Fruit fly (Drosophila melanogaster) whole organism, embryonic: ENCODE results near the gene ppl.
A peak's percentile ranks its signal among the peaks of the same experiment; 100 is the strongest.

ENCODE experiments used
- Abd-B ChIP-seq: fragments of 200-800 bp; sonication (Bioruptor generic); optimal IDR thresholded peaks from 2 replicates; lab custom pipeline; 2018; ENCODE audit warnings: missing biosample characterization, mild to moderate bottlenecking, missing genetic modification characterization, moderate library complexity
- CG11398 ChIP-seq: fragments of 200-800 bp; sonication (Bioruptor generic); optimal IDR thresholded peaks from 2 replicates; lab custom pipeline; 2016; ENCODE audit warnings: missing biosample characterization, missing genetic modification characterization
- CG11560 ChIP-seq: fragments of 200-800 bp; sonication (Bioruptor generic); IDR thresholded peaks from 3 replicates; pipeline ENCODE4 v1.3.6; 2022; ENCODE audit warnings: missing biosample characterization, missing genetic modification characterization
- CG15269 ChIP-seq: fragments of 200-800 bp; sonication (Bioruptor generic); optimal IDR thresholded peaks from 2 replicates; lab custom pipeline; 2018; ENCODE audit warnings: missing biosample characterization, mild to moderate bottlenecking, missing genetic modification characterization, moderate library complexity
- CG17186 ChIP-seq: fragments of 200-800 bp; sonication (Bioruptor generic); optimal IDR thresholded peaks from 3 replicates; lab custom pipeline; 2017; ENCODE audit warnings: missing biosample characterization, missing genetic modification reagents, missing genetic modification characterization
- CG17912 ChIP-seq: fragments of 200-800 bp; sonication (Bioruptor generic); optimal IDR thresholded peaks from 2 replicates; lab custom pipeline; 2018; ENCODE audit warnings: missing biosample characterization, mild to moderate bottlenecking, missing genetic modification characterization
- CG18011 ChIP-seq: fragments of 200-800 bp; sonication (Bioruptor generic); optimal IDR thresholded peaks from 2 replicates; lab custom pipeline; 2017; ENCODE audit warnings: missing biosample characterization, missing genetic modification characterization, mild to moderate bottlenecking, moderate library complexity, missing genotype
- CG30431 ChIP-seq: fragments of 200-800 bp; sonication (Bioruptor generic); optimal IDR thresholded peaks from 2 replicates; lab custom pipeline; 2017; ENCODE audit warnings: missing biosample characterization, missing genetic modification characterization
- CG31441 ChIP-seq: fragments of 200-800 bp; sonication (Bioruptor generic); IDR thresholded peaks from 2 replicates; pipeline ENCODE4 v1.3.6; 2022; ENCODE audit warnings: missing biosample characterization, missing genetic modification characterization
- CG34422 ChIP-seq: fragments of 200-800 bp; sonication (Bioruptor generic); IDR thresholded peaks from 3 replicates; pipeline ENCODE4 v1.3.6; 2022; ENCODE audit warnings: missing biosample characterization, missing genetic modification characterization
- CG42726 ChIP-seq: fragments of 200-800 bp; sonication (Bioruptor generic); IDR thresholded peaks from 2 replicates; pipeline ENCODE4 v1.3.6; 2022; ENCODE audit warnings: missing biosample characterization, missing genetic modification characterization; ENCODE audit not compliant: partially characterized antibody
- CG5180 ChIP-seq: fragments of 200-800 bp; sonication (Bioruptor generic); optimal IDR thresholded peaks from 3 replicates; lab custom pipeline; 2017; ENCODE audit warnings: missing biosample characterization, missing genetic modification characterization, mild to moderate bottlenecking, moderate library complexity, missing genetic modification reagents
- CG6175 ChIP-seq: fragments of 200-800 bp; sonication (Bioruptor generic); IDR thresholded peaks from 3 replicates; pipeline ENCODE4 v1.3.6; 2022; ENCODE audit warnings: missing biosample characterization, missing genetic modification characterization
- CG8924 ChIP-seq: fragments of 200-800 bp; optimal IDR thresholded peaks from 3 replicates; lab custom pipeline; 2019; ENCODE audit warnings: missing biosample characterization, mild to moderate bottlenecking, missing genetic modification characterization, moderate library complexity
- CG9932 ChIP-seq: fragments of 200-800 bp; sonication (Bioruptor generic); IDR thresholded peaks from 2 replicates; pipeline ENCODE4 v1.3.6; 2022; ENCODE audit warnings: missing biosample characterization, missing genetic modification characterization
- CTCF ChIP-seq: fragments of 200-800 bp; sonication (Bioruptor generic); optimal IDR thresholded peaks from 2 replicates; lab custom pipeline; 2017; ENCODE audit warnings: missing biosample characterization, mild to moderate bottlenecking, missing genetic modification characterization, moderate library complexity
- Dbx ChIP-seq: fragments of 200-800 bp; sonication (Bioruptor generic); IDR thresholded peaks from 3 replicates; pipeline ENCODE4 v1.3.6; 2022; ENCODE audit warnings: missing biosample characterization, missing genetic modification characterization
- Elba2 ChIP-seq: fragments of 200-800 bp; sonication (Bioruptor generic); optimal IDR thresholded peaks from 3 replicates; lab custom pipeline; 2016; ENCODE audit warnings: missing biosample characterization, missing genetic modification characterization
- Fer2 ChIP-seq: fragments of 200-800 bp; sonication (Bioruptor generic); optimal IDR thresholded peaks from 2 replicates; lab custom pipeline; 2018; ENCODE audit warnings: missing biosample characterization, mild to moderate bottlenecking, missing genetic modification characterization, moderate library complexity
- HmgD ChIP-seq: fragments of 200-800 bp; sonication (Bioruptor generic); optimal IDR thresholded peaks from 3 replicates; lab custom pipeline; 2016; ENCODE audit warnings: missing biosample characterization, missing genetic modification characterization
- Mad ChIP-seq: fragments of 200-800 bp; sonication (Bioruptor generic); optimal IDR thresholded peaks from 2 replicates; lab custom pipeline; 2016; ENCODE audit warnings: missing biosample characterization, missing genetic modification characterization
- Med ChIP-seq: fragments of 200-800 bp; sonication (Bioruptor generic); peaks from one replicate; lab custom pipeline; 2016; ENCODE audit warnings: missing biosample characterization, missing genetic modification characterization, mild to moderate bottlenecking, inconsistent platforms, moderate library complexity
- NFAT ChIP-seq: fragments of 200-800 bp; sonication (Bioruptor generic); IDR thresholded peaks from 2 replicates; pipeline ENCODE4 v1.3.6; 2022; ENCODE audit warnings: missing biosample characterization, missing genetic modification characterization
- Scr ChIP-seq: fragments of 200-800 bp; sonication (Bioruptor generic); IDR thresholded peaks from 2 replicates; pipeline ENCODE4 v1.3.6; 2022; ENCODE audit warnings: missing biosample characterization, missing genetic modification characterization; ENCODE audit not compliant: partially characterized antibody
- btn ChIP-seq: fragments of 200-800 bp; sonication (Bioruptor generic); optimal IDR thresholded peaks from 2 replicates; lab custom pipeline; 2016; ENCODE audit warnings: missing biosample characterization, missing genetic modification characterization
- chinmo ChIP-seq: fragments of 200-800 bp; sonication (Bioruptor generic); IDR thresholded peaks from 4 replicates; pipeline ENCODE4 v1.3.6; 2022; ENCODE audit warnings: missing biosample characterization, missing genetic modification characterization; ENCODE audit not compliant: partially characterized antibody
- ci ChIP-seq: fragments of 200-800 bp; sonication (Bioruptor generic); IDR thresholded peaks from 3 replicates; pipeline ENCODE4 v1.3.6; 2022; ENCODE audit warnings: missing biosample characterization, missing genetic modification characterization
- cwo ChIP-seq: fragments of 200-800 bp; sonication (Bioruptor generic); optimal IDR thresholded peaks from 3 replicates; lab custom pipeline; 2017; ENCODE audit warnings: missing biosample characterization, missing genetic modification characterization, mild to moderate bottlenecking, moderate library complexity, missing genetic modification reagents
- dmrt99B ChIP-seq: fragments of 200-800 bp; sonication (Bioruptor generic); optimal IDR thresholded peaks from 2 replicates; lab custom pipeline; 2018; ENCODE audit warnings: missing biosample characterization, mild to moderate bottlenecking, missing genetic modification characterization, moderate library complexity
- en ChIP-seq: fragments of 200-800 bp; sonication (Bioruptor generic); optimal IDR thresholded peaks from 2 replicates; lab custom pipeline; 2016; ENCODE audit warnings: missing biosample characterization, missing genetic modification characterization
- exex ChIP-seq: fragments of 200-800 bp; sonication (Bioruptor generic); optimal IDR thresholded peaks from 4 replicates; lab custom pipeline; 2018; ENCODE audit warnings: missing biosample characterization, mild to moderate bottlenecking, missing genetic modification characterization, moderate library complexity
- eyg ChIP-seq: fragments of 200-800 bp; sonication (Bioruptor generic); optimal IDR thresholded peaks from 3 replicates; lab custom pipeline; 2016; ENCODE audit warnings: missing biosample characterization, missing genetic modification characterization
- grau ChIP-seq: fragments of 200-800 bp; optimal IDR thresholded peaks from 3 replicates; lab custom pipeline; 2019; ENCODE audit warnings: missing biosample characterization, mild to moderate bottlenecking, missing genetic modification characterization, moderate library complexity
- grn ChIP-seq: fragments of 200-800 bp; sonication (Bioruptor generic); optimal IDR thresholded peaks from 3 replicates; lab custom pipeline; 2017; ENCODE audit warnings: missing biosample characterization, missing genetic modification characterization
- insv ChIP-seq, 2 experiments: fragments of 200-800 bp; sonication (Bioruptor generic); optimal IDR thresholded peaks; 3 replicates each; lab custom pipeline; 2016 to 2018; ENCODE audit warnings: missing biosample characterization in 2 of 2, missing genetic modification characterization in 2 of 2
- lov ChIP-seq, 2 experiments: fragments of 200-800 bp in 1 of 2; fragments of >200 bp in 1 of 2; sonication (Bioruptor generic) in 1 of 2; IDR thresholded peaks in 1 of 2; optimal IDR thresholded peaks in 1 of 2; 2 replicates in 1 of 2; 3 replicates in 1 of 2; pipeline versions ENCODE4 v1.3.6 to Lab custom; 2017 to 2022; ENCODE audit warnings: missing biosample characterization in 1 of 2, missing genetic modification characterization in 1 of 2
- nau ChIP-seq: fragments of 200-800 bp; sonication (Bioruptor generic); optimal IDR thresholded peaks from 3 replicates; lab custom pipeline; 2017; ENCODE audit warnings: missing biosample characterization, mild to moderate bottlenecking, missing genetic modification characterization, missing genetic modification reagents
- nerfin-1 ChIP-seq: fragments of 200-800 bp; sonication (Bioruptor generic); optimal IDR thresholded peaks from 3 replicates; lab custom pipeline; 2019; ENCODE audit warnings: missing biosample characterization, mild to moderate bottlenecking, missing genetic modification characterization, moderate library complexity
- repo ChIP-seq: fragments of 200-800 bp; sonication (Bioruptor generic); optimal IDR thresholded peaks from 2 replicates; lab custom pipeline; 2016; ENCODE audit warnings: missing biosample characterization, missing genetic modification characterization
- seq ChIP-seq: fragments of 200-800 bp; sonication (Bioruptor generic); IDR thresholded peaks from 2 replicates; pipeline ENCODE4 v1.3.6; 2022; ENCODE audit warnings: missing biosample characterization, missing genetic modification characterization
- sr ChIP-seq: fragments of 200-800 bp; sonication (Bioruptor generic); IDR thresholded peaks from 3 replicates; pipeline ENCODE4 v1.3.6; 2022; ENCODE audit warnings: missing biosample characterization, missing genetic modification characterization
- sug ChIP-seq: fragments of 200-800 bp; optimal IDR thresholded peaks from 2 replicates; lab custom pipeline; 2019; ENCODE audit warnings: missing biosample characterization, mild to moderate bottlenecking, missing genetic modification characterization, moderate library complexity
- trh ChIP-seq: fragments of 200-800 bp; sonication (Bioruptor generic); optimal IDR thresholded peaks from 2 replicates; lab custom pipeline; 2016; ENCODE audit warnings: missing biosample characterization, missing genetic modification characterization
- unc-4 ChIP-seq: fragments of 200-800 bp; sonication (Bioruptor generic); IDR thresholded peaks from 2 replicates; pipeline ENCODE4 v1.3.6; 2022; ENCODE audit warnings: missing biosample characterization, missing genetic modification characterization; ENCODE audit not compliant: partially characterized antibody
- unpg ChIP-seq: fragments of 200-800 bp; sonication (Bioruptor generic); optimal IDR thresholded peaks from 3 replicates; lab custom pipeline; 2018; ENCODE audit warnings: missing biosample characterization, mild to moderate bottlenecking, missing genetic modification characterization, moderate library complexity
- vnd ChIP-seq: fragments of 200-800 bp; sonication (Bioruptor generic); IDR thresholded peaks from 3 replicates; pipeline ENCODE4 v1.3.6; 2022; ENCODE audit warnings: missing biosample characterization, missing genetic modification characterization; ENCODE audit not compliant: partially characterized antibody

Gene ppl

DNA sequence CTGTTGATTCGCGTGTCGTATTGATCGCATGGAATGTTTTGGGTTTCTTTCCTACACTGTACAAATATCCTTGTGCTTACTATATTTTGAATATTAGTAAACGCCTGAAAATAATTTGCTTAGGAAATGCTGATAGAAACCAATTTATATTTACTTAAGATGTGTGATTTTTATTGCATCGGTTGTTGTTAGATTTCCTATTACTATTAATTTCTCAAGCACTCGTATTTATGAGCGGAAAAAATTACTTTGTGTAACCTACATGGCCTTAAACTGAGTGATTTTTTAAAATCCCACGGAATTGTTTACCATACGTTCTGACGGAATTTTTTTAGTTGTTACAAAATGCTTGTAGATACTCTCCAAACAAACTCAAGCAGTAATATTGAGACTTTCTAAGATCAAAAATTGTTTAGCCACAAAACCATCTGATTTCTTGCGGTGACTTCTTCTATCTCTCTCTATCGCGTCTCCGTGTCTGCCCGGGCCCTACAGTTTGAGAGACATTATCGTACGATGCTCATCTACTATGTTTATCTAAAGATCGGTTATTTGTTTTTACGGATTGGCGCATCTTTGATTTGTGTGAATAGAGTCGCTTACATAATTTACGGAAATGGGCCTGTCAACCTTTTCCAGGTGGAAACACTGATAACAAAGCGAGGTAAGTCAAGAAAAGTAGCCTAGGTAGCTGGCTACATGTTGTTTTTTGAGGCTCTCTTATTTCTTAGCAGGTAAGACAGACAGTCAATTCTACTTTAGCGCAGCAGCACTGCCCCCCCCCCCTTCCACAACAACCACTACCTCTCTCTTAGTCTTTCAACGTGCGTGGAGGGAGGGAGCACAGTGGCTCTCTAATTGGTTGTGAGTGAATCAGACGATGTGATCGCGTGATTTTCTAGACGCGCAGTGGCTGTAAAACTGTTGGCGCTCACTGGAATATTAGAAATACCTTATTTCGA is 4.7 kb downstream of the ppl start (continued):
- TF ChIP-seq CG18011 (GFP tag; lab: Kevin White, UChicago) (peak; percentile 2), CG30431 (GFP tag; lab: Kevin White, UChicago) (no peak), Abd-B (GFP tag; lab: Kevin White, UChicago) (peak; percentile 20), CG34422 (no peak), CG31441 (GFP tag; lab: Robert Waterston, UW) (peak; percentile 67; the same call in 1 of the 2 replicates), ci (GFP tag; lab: Robert Waterston, UW) (peak; percentile 43; the same call in 2 of the 3 replicates), Dbx (GFP tag; lab: Robert Waterston, UW) (no peak; the same call in 2 of the 3 replicates), lov (optimal IDR thresholded peaks at IDR 0.05; lab: Kevin White, UChicago) (no peak), lov (GFP tag; IDR thresholded peaks at IDR 0.05; lab: Robert Waterston, UW) (peak; percentile 7; the same call in 1 of the 3 replicates)

DNA sequence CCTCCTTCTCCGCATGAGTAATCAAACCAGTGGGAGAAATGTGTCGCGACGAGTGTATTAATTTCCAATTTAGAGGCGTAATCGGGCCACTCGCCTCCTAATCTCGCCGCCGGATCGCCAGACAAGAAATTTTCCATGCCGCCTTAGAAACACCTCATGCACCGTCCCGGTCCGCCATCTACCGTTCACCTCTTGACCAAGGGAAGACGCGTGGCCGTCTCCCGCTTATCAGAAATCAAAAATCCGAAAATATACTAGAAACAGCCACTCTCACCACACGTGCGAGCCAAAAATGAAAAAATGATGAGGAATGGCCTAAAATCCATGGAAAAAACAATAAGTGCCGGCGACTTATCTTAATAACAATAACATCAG is 5.4 kb downstream of the ppl start:
- TF ChIP-seq Med (GFP tag; lab: Kevin White, UChicago) (peak; percentile 65), CTCF (GFP tag; lab: Kevin White, UChicago) (peak; percentile 80), exex (tag; lab: Kevin White, UChicago) (peak; percentile 98), Mad (GFP tag; lab: Kevin White, UChicago) (no peak), unpg (GFP tag; lab: Kevin White, UChicago) (no peak), cwo (GFP tag; lab: Kevin White, UChicago) (peak; percentile 96), vnd (0 out of 3 replicates have a peak, but pooled peaks have one; percentile 38), chinmo (no peak), CG5180 (GFP tag; lab: Kevin White, UChicago) (no peak), HmgD (no peak), sr (GFP tag; lab: Robert Waterston, UW) (0 out of 3 replicates have a peak, but pooled peaks have one; percentile 2), Fer2 (tag; lab: Kevin White, UChicago) (no peak), CG9932 (GFP tag; lab: Robert Waterston, UW) (no peak), nau (GFP tag; lab: Kevin White, UChicago) (no peak), sug (tag; lab: Kevin White, UChicago) (peak; percentile 67), CG8924 (no peak), eyg (GFP tag; lab: Kevin White, UChicago) (no peak), CG11398 (GFP tag; lab: Kevin White, UChicago) (no peak), grn (GFP tag; lab: Kevin White, UChicago) (peak; percentile 92), unc-4 (GFP tag; lab: Robert Waterston, UW) (no peak), CG11560 (tag; lab: Robert Waterston, UW) (no peak), trh (GFP tag; lab: Kevin White, UChicago) (no peak), Elba2 (GFP tag; lab: Kevin White, UChicago) (no peak), insv (GFP tag; optimal IDR thresholded peaks at IDR 0.05; lab: Kevin White, UChicago) (no peak), repo (GFP tag; lab: Kevin White, UChicago) (no peak), Scr (GFP tag; lab: Robert Waterston, UW) (no peak), nerfin-1 (no peak), dmrt99B (tag; lab: Kevin White, UChicago) (no peak), en (GFP tag; lab: Kevin White, UChicago) (no peak), CG17912 (GFP tag; lab: Kevin White, UChicago) (no peak), CG42726 (0 out of 2 replicates have a peak, but pooled peaks have one; percentile 14), seq (GFP tag; lab: Robert Waterston, UW) (no peak), CG15269 (tag; lab: Kevin White, UChicago) (no peak), CG6175 (GFP tag; lab: Robert Waterston, UW) (0 out of 3 replicates have a peak, but pooled peaks have one; percentile 37), CG17186 (GFP tag; lab: Kevin White, UChicago) (no peak), grau (tag; lab: Kevin White, UChicago) (no peak), NFAT (peak; percentile 18; the same call in 1 of the 2 replicates), btn (GFP tag; lab: Kevin White, UChicago) (no peak)
